Fruit fly (Drosophila melanogaster): Measurements from ENCODE around the gene CG7465.

dm6 chr3L:4494603-4495002 lies 14.5 kb downstream of the CG7465 start:
- peak; percentile 75 for TF ChIP-seq topi (GFP tag; optimal IDR thresholded peaks at IDR 0.05)
- TF ChIP-seq Eip93F (GFP tag; optimal IDR thresholded peaks at IDR 0.05): peak; percentile 24
